Worm (Caenorhabditis elegans): ENCODE measurements around the gene fbxa-169.

The fbxa-169 gene

DNA sequence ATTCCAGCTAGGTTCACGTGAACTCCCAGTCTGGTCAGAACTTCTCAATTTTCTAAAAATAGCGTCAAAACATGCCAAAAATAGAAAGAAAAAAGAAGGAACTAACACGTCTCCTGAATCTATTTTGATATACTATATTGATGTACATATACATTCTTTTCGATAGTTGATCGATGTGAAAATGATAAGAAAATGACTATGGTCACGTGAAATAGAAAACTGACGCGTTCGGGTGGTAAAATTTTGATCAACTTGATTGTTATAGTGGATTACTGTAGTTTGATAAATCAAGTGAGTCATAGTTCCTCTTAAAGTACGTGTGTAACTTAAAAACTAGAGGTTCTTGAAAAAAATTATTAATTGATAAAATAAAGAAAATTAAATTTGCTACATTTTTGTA lies 16.1 kb downstream of the fbxa-169 start (continued):
- TF ChIP-seq lin-14 (GFP tag; optimal IDR thresholded peaks at IDR 0.05): peak; percentile 3
- no peak for TF ChIP-seq mab-9 (GFP tag; IDR thresholded peaks at IDR 0.05)

ce11 chrII:13664993-13665680 lies 16.8 kb downstream of the fbxa-169 start:
- no peak for TF ChIP-seq lin-39 (tag; optimal IDR thresholded peaks at IDR 0.05)
- no peak for TF ChIP-seq nhr-11 (tag; optimal IDR thresholded peaks at IDR 0.05)
- TF ChIP-seq lin-15B (tag; optimal IDR thresholded peaks at IDR 0.05): no peak
- peak; percentile 15 for TF ChIP-seq jun-1 (tag; optimal IDR thresholded peaks at IDR 0.05)
- TF ChIP-seq mep-1 (tag; optimal IDR thresholded peaks at IDR 0.05): no peak
- no peak for TF ChIP-seq C16A3.4 (tag; optimal IDR thresholded peaks at IDR 0.05)
- TF ChIP-seq irx-1 (tag; optimal IDR thresholded peaks at IDR 0.05): no peak
- TF ChIP-seq xbp-1 (tag; optimal IDR thresholded peaks at IDR 0.05): no peak
- TF ChIP-seq tlp-1 (tag; optimal IDR thresholded peaks at IDR 0.05): peak; percentile 53
- TF ChIP-seq nhr-76 (tag; optimal IDR thresholded peaks at IDR 0.05): no peak
- no peak for TF ChIP-seq dpl-1 (GFP tag; optimal IDR thresholded peaks at IDR 0.05)
- TF ChIP-seq lin-13 (GFP tag; optimal IDR thresholded peaks at IDR 0.05): no peak
- TF ChIP-seq tbx-2 (tag; optimal IDR thresholded peaks at IDR 0.05): no peak
- no peak for TF ChIP-seq swsn-7 (tag; optimal IDR thresholded peaks at IDR 0.05)
- peak in 1 of 2 experiments; percentile 26 for TF ChIP-seq lsy-2 (tag; optimal IDR thresholded peaks at IDR 0.05)
- no peak for TF ChIP-seq nhr-12 (tag; optimal IDR thresholded peaks at IDR 0.05)
- peak; percentile 28 for TF ChIP-seq nhr-71 (tag; optimal IDR thresholded peaks at IDR 0.05)
- no peak for TF ChIP-seq unc-130 (tag; optimal IDR thresholded peaks at IDR 0.05)
- peak; percentile 32 for TF ChIP-seq nhr-20 (tag; optimal IDR thresholded peaks at IDR 0.05)
- TF ChIP-seq sox-4 (tag; optimal IDR thresholded peaks at IDR 0.05): no peak
- peak in 4 of 6 experiments; percentile 39 to 73 (median 60) for TF ChIP-seq elt-3 (tag; optimal IDR thresholded peaks at IDR 0.05)
- no peak for TF ChIP-seq ceh-63 (GFP tag; optimal IDR thresholded peaks at IDR 0.05)
- no peak for TF ChIP-seq rnt-1 (tag; optimal IDR thresholded peaks at IDR 0.05)
- no peak for TF ChIP-seq zag-1 (tag; optimal IDR thresholded peaks at IDR 0.05)
- TF ChIP-seq sup-37 (GFP tag; optimal IDR thresholded peaks at IDR 0.05): no peak
- TF ChIP-seq mef-2 (tag; optimal IDR thresholded peaks at IDR 0.05): no peak
- TF ChIP-seq lin-14 (GFP tag; optimal IDR thresholded peaks at IDR 0.05): peak; percentile 35
- no peak for TF ChIP-seq hlh-4 (tag; optimal IDR thresholded peaks at IDR 0.05)
- TF ChIP-seq blmp-1 (tag; optimal IDR thresholded peaks at IDR 0.05): peak; percentile 20
- no peak for TF ChIP-seq pqm-1 (tag; optimal IDR thresholded peaks at IDR 0.05)
- no peak for TF ChIP-seq efl-1 (optimal IDR thresholded peaks at IDR 0.05)
- TF ChIP-seq efl-1 (GFP tag; optimal IDR thresholded peaks at IDR 0.05 in 1 of 2): no peak
- TF ChIP-seq elt-2 (tag; optimal IDR thresholded peaks at IDR 0.05): peak; percentile 92
- TF ChIP-seq lin-35 (GFP tag; optimal IDR thresholded peaks at IDR 0.05): peak in 1 of 2 experiments; percentile 8
- TF ChIP-seq unc-98 (GFP tag; IDR thresholded peaks at IDR 0.05): no peak
- 0 out of 2 replicates have a peak, but pooled peaks have one; percentile 4 for TF ChIP-seq nhr-19 (GFP tag; conservative IDR thresholded peaks at IDR 0.05)

- TF ChIP-seq unc-86 (tag; optimal IDR thresholded peaks at IDR 0.05) (no peak), lin-35 (GFP tag; optimal IDR thresholded peaks at IDR 0.05) (peak in 1 of 2 experiments; percentile 19), fos-1 (tag; optimal IDR thresholded peaks at IDR 0.05) (no peak), nhr-19 (GFP tag; conservative IDR thresholded peaks at IDR 0.05) (peak; percentile 25), nhr-85 (tag) (peak; percentile 55), nhr-20 (tag; optimal IDR thresholded peaks at IDR 0.05) (peak; percentile 30), nhr-47 (tag; optimal IDR thresholded peaks at IDR 0.05) (peak; percentile 8), nhr-90 (tag; optimal IDR thresholded peaks at IDR 0.05; ENCODE audit: poor library complexity) (peak; percentile 29), tbx-2 (tag; optimal IDR thresholded peaks at IDR 0.05) (peak; percentile 20), nhr-71 (tag; optimal IDR thresholded peaks at IDR 0.05) (peak; percentile 36), ama-1 (optimal IDR thresholded peaks at IDR 0.05) (peak; percentile 78), lin-15B (tag; optimal IDR thresholded peaks at IDR 0.05) (no peak), snu-23 (GFP tag; optimal IDR thresholded peaks at IDR 0.05) (peak; percentile 19), elt-2 (tag; optimal IDR thresholded peaks at IDR 0.05) (peak; percentile 43)
These were observed 20.6 kb downstream of the fbxa-169 start, which contains the start of gene C31C9.7 for ce11 chrII:13668844-13669441. C31C9.7 (plus strand) TSS chrII:13669104.

Data from whole organism, L1 larva.